Fruit fly (Drosophila melanogaster) whole organism, adult: ENCODE measurements around the gene CG11380.
A peak's percentile ranks its signal among the peaks of the same experiment; 100 is the strongest.

ENCODE experiments used
- CG11617 ChIP-seq: fragments of 200-800 bp; sonication (Bioruptor generic); optimal IDR thresholded peaks from 2 replicates; lab custom pipeline; 2017; ENCODE audit warnings: mild to moderate bottlenecking, missing biosample characterization, missing genetic modification reagents, missing genetic modification characterization
- CG12768 ChIP-seq: fragments of 200-800 bp; sonication (Bioruptor generic); optimal IDR thresholded peaks from 2 replicates; lab custom pipeline; 2017; ENCODE audit warnings: missing biosample characterization, missing genetic modification characterization, mild to moderate bottlenecking, moderate library complexity, missing genetic modification reagents
- CG14711 ChIP-seq: fragments of 200-800 bp; sonication (Bioruptor generic); optimal IDR thresholded peaks from 2 replicates; lab custom pipeline; 2018; ENCODE audit warnings: missing biosample characterization, mild to moderate bottlenecking, missing genetic modification characterization, moderate library complexity
- CG1620 ChIP-seq: fragments of 200-800 bp; sonication (Bioruptor generic); optimal IDR thresholded peaks from 2 replicates; lab custom pipeline; 2016; ENCODE audit warnings: missing biosample characterization, missing genetic modification characterization
- CG33017 ChIP-seq: fragments of 200-800 bp; sonication (Bioruptor generic); optimal IDR thresholded peaks from 2 replicates; lab custom pipeline; 2018; ENCODE audit warnings: missing biosample characterization, mild to moderate bottlenecking, missing genetic modification characterization, moderate library complexity
- CG5204 ChIP-seq: fragments of 200-800 bp; sonication (Bioruptor generic); optimal IDR thresholded peaks from 2 replicates; lab custom pipeline; 2016; ENCODE audit warnings: missing biosample characterization, missing genetic modification characterization
- CG7045 ChIP-seq: fragments of 200-800 bp; sonication (Bioruptor generic); optimal IDR thresholded peaks from 2 replicates; lab custom pipeline; 2017; ENCODE audit warnings: missing biosample characterization, mild to moderate bottlenecking, missing genetic modification characterization
- CG7101 ChIP-seq: fragments of 200-800 bp; sonication (Bioruptor generic); optimal IDR thresholded peaks from 2 replicates; lab custom pipeline; 2018; ENCODE audit warnings: missing biosample characterization, mild to moderate bottlenecking, missing genetic modification characterization, moderate library complexity
- Clk ChIP-seq: fragments of 200-800 bp; sonication (Bioruptor generic); optimal IDR thresholded peaks from 2 replicates; lab custom pipeline; 2017; ENCODE audit warnings: missing biosample characterization, missing genetic modification characterization
- Crg-1 ChIP-seq: fragments of 200-800 bp; sonication (Bioruptor generic); optimal IDR thresholded peaks from 2 replicates; lab custom pipeline; 2016; ENCODE audit warnings: missing biosample characterization, missing genetic modification characterization
- Hr96 ChIP-seq: fragments of 200-800 bp; sonication (Bioruptor generic); optimal IDR thresholded peaks from 2 replicates; lab custom pipeline; 2016; ENCODE audit warnings: missing biosample characterization, missing genetic modification characterization
- Mnt ChIP-seq: fragments of 200-800 bp; sonication (Bioruptor generic); optimal IDR thresholded peaks from 2 replicates; lab custom pipeline; 2016; ENCODE audit warnings: missing biosample characterization, mild to moderate bottlenecking, missing genetic modification characterization
- bab1 ChIP-seq: fragments of 200-800 bp; sonication (Bioruptor generic); optimal IDR thresholded peaks from 3 replicates; lab custom pipeline; 2019; ENCODE audit warnings: missing biosample characterization, mild to moderate bottlenecking, missing genetic modification characterization, moderate library complexity
- cic ChIP-seq: fragments of 200-800 bp; sonication (Bioruptor generic); optimal IDR thresholded peaks from 2 replicates; lab custom pipeline; 2017; ENCODE audit warnings: missing biosample characterization, mild to moderate bottlenecking, missing genetic modification characterization, moderate library complexity
- cnc ChIP-seq, 2 experiments: fragments of >200 bp; optimal IDR thresholded peaks; 2 replicates each; lab custom pipeline; 2017
- kay ChIP-seq: fragments of 200-800 bp; sonication (Bioruptor generic); peaks from one replicate; lab custom pipeline; 2016; ENCODE audit warnings: missing biosample characterization, missing genetic modification characterization, borderline replicate concordance
- ovo ChIP-seq: fragments of 200-800 bp; sonication (Bioruptor generic); optimal IDR thresholded peaks from 2 replicates; lab custom pipeline; 2016; ENCODE audit warnings: missing biosample characterization, missing genetic modification characterization
- pad ChIP-seq: fragments of 200-800 bp; sonication (Bioruptor generic); optimal IDR thresholded peaks from 3 replicates; lab custom pipeline; 2017; ENCODE audit warnings: missing biosample characterization, missing genetic modification characterization, mild to moderate bottlenecking, moderate library complexity, missing genetic modification reagents
- tj ChIP-seq: fragments of 200-800 bp; sonication (Bioruptor generic); optimal IDR thresholded peaks from 3 replicates; lab custom pipeline; 2017; ENCODE audit warnings: missing biosample characterization, mild to moderate bottlenecking, missing genetic modification characterization, moderate library complexity
- toe ChIP-seq: fragments of 200-800 bp; sonication (Bioruptor generic); optimal IDR thresholded peaks from 2 replicates; lab custom pipeline; 2016; ENCODE audit warnings: missing biosample characterization, missing genetic modification characterization

CG11380 gene

DNA sequence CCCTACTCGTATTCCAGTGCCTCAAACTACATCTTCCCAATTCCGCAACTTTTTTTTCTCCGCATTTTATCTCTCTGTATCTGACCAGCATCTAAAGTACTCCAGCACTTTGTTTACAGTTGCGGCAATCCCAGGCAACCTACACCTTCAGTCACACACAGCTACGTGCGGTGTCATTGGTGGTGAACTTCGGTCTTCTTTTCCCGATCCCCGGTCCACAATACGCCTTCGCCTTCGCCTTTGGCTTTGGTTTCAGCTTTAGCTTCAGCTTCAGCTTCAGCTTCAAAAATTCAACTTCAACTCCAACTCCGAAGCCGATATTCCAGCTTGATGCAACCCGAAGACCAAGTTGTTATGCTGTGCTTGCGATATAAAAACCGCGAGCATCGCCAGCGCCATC is at the start of gene CG11380:
TSS of gene CG11380 (plus strand) at position 301 of the 400 bp plus-strand sequence.
- TF ChIP-seq tj (peak; percentile 41), bab1 (GFP tag; lab: Kevin White, UChicago) (no peak), CG14711 (tag; lab: Kevin White, UChicago) (no peak)

DNA sequence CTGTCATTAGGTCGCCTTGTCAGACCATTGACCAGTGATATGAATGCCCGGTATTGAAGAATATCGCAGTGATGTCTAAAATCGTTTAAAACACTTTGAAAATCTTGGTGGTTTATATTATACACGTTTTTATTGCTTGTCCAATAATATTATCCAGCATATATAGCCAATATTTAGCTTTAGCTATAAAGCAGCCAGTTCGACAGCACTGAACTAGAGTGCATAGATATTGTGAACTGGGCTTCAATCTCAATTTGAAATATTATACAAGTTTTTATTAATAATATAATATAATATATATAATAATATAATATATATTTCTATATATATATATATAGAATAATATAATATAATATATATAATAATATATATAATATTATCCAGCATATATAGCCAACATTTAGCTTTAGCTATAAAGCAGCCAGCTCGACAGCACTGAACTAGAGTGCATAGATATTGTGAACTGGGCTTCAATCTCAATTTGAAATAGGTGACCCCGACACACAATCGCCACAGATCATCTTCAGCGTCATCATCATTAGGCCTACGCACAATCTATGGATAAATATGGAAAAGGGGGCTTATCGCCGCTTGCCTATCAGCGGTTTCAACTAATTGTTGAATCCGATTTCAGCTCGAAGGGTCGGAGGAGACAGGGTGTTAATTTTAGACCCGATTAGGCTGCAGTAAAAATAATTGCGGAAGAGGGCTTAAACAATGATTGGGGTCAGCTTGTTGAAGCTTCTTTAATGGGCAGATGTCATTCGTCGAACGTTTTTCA is 48.4 kb upstream of the CG11380 start:
- no peak for TF ChIP-seq pad
- TF ChIP-seq CG7101 (tag; lab: Kevin White, UChicago): no peak
- TF ChIP-seq cnc (optimal IDR thresholded peaks at IDR 0.05; lab: Kevin White, UChicago): no peak
- no peak for TF ChIP-seq CG12768 (GFP tag; lab: Kevin White, UChicago)
- TF ChIP-seq CG14711 (tag; lab: Kevin White, UChicago): no peak
- TF ChIP-seq cic (GFP tag; lab: Kevin White, UChicago): no peak
- TF ChIP-seq Clk: no peak
- TF ChIP-seq kay (GFP tag; lab: Kevin White, UChicago): no peak
- no peak for TF ChIP-seq CG5204 (GFP tag; lab: Kevin White, UChicago)
- TF ChIP-seq toe (GFP tag; lab: Kevin White, UChicago): no peak
- TF ChIP-seq bab1 (GFP tag; lab: Kevin White, UChicago): no peak
- TF ChIP-seq tj: no peak
- TF ChIP-seq Hr96 (GFP tag; lab: Kevin White, UChicago): no peak

DNA sequence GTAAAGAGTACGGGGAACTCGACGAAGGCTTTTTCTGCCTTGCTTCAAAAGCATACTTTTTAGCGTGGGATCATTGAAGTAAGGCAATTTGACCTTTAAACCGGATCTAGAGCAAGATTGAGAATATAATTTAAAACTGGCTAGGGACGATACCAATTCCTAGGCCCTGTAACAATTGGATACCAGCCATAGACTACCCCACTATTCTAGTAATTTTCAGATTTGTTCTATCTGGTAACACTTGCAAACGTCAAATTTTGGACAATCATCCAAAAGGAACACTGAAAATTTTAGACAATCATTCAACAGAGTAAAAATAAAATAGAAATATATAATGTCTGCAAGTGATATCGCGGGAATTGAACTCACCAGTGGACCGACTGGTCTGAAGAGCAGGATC is 45.8 kb upstream of the CG11380 start, which contains the start of gene CG14628:
TSS of gene CG14628 (plus strand) at position 301 of the 400 bp plus-strand sequence.
- TF ChIP-seq cnc (optimal IDR thresholded peaks at IDR 0.05; lab: Kevin White, UChicago) (no peak), CG7101 (tag; lab: Kevin White, UChicago) (no peak), CG1620 (GFP tag; lab: Kevin White, UChicago) (no peak), Mnt (no peak), kay (GFP tag; lab: Kevin White, UChicago) (no peak), Clk (no peak), CG11617 (GFP tag; lab: Kevin White, UChicago) (no peak), CG12768 (GFP tag; lab: Kevin White, UChicago) (no peak), toe (GFP tag; lab: Kevin White, UChicago) (no peak), CG14711 (tag; lab: Kevin White, UChicago) (no peak), ovo (no peak)

DNA sequence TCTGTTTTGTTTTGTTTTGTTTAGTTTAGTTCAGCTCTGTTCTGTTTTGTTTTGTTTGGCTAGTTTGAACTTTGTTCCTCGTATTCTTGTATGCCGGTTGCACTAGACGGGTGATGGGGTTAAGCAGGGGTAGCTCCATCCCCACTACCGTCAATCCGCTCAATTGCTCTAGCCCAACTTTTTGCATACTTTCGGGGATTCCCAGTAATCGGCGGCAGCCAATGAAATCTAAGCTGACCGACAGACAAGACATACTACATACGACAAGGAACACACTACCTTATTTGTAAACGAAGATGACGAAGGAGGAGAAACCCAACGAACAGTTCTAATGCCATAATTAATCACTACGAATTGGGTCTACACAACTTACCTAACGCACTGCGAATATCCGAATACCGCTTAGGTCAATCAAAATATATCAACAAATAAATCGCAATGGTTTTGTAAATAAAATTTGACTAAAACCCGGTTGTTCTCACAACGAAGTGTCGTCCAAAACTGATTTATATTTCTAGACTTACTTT is 29.1 kb upstream of the CG11380 start, which contains the start of gene eIF4E7:
TSS of gene eIF4E7 (minus strand) at position 477 of the 527 bp plus-strand sequence.
- TF ChIP-seq pad: peak; percentile 49
- TF ChIP-seq toe (GFP tag; lab: Kevin White, UChicago): no peak
- TF ChIP-seq Clk: no peak
- TF ChIP-seq CG1620 (GFP tag; lab: Kevin White, UChicago): no peak
- TF ChIP-seq tj: no peak
- no peak for TF ChIP-seq CG12768 (GFP tag; lab: Kevin White, UChicago)

DNA sequence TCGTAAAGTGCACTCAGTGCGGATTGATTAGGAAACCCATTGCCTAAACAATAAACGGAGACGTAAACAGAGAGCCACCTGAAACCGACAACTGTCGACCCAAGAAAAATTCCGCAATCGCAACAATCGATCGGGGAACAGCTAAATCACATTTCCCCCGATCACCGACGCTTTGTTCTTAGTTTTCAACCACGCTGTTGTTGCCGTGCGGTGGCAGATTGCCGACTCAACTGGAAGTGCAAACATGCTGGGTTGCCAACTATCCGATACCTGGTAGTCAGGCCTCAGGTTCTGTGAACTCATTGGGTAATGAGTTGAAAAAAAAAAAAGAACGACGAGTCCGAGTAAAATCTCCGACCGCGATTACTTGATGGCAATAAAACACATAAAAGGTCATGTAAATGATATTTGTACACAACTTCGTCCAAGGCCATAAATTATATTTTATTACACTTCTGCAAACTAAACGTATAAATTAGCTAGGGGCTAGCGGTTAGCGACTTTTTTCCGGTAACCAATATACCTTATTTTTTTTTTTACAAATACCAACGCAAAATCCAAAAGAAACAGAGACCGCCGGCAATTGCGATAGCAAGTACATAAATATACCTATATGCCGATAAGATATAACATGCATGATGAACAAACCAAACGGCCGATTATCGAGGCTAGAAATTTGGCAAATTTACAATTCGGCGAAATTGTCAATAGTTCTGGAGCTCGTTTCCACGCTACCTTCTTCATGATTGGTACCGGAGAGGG is 20.8 kb upstream of the CG11380 start, which contains the start of gene CG11378:
TSS of gene CG11378 (plus strand) at position 712 of the 762 bp plus-strand sequence.
- TF ChIP-seq cnc (optimal IDR thresholded peaks at IDR 0.05; lab: Kevin White, UChicago): no peak
- TF ChIP-seq CG11617 (GFP tag; lab: Kevin White, UChicago): no peak
- peak; percentile 95 for TF ChIP-seq tj
- no peak for TF ChIP-seq Clk
- TF ChIP-seq Mnt: no peak
- peak; percentile 45 for TF ChIP-seq kay (GFP tag; lab: Kevin White, UChicago)
- no peak for TF ChIP-seq CG12768 (GFP tag; lab: Kevin White, UChicago)
- no peak for TF ChIP-seq CG7101 (tag; lab: Kevin White, UChicago)
- TF ChIP-seq toe (GFP tag; lab: Kevin White, UChicago): no peak
- peak; percentile 46 for TF ChIP-seq CG14711 (tag; lab: Kevin White, UChicago)
- no peak for TF ChIP-seq bab1 (GFP tag; lab: Kevin White, UChicago)
- TF ChIP-seq CG5204 (GFP tag; lab: Kevin White, UChicago): no peak
- TF ChIP-seq CG1620 (GFP tag; lab: Kevin White, UChicago): no peak
- TF ChIP-seq CG33017: no peak
- TF ChIP-seq ovo: no peak
- peak; percentile 9 for TF ChIP-seq cic (GFP tag; lab: Kevin White, UChicago)
- TF ChIP-seq pad: peak; percentile 3
- TF ChIP-seq Crg-1 (GFP tag; lab: Kevin White, UChicago): no peak
- no peak for TF ChIP-seq Hr96 (GFP tag; lab: Kevin White, UChicago)
- TF ChIP-seq CG7045 (GFP tag; lab: Kevin White, UChicago): no peak

DNA sequence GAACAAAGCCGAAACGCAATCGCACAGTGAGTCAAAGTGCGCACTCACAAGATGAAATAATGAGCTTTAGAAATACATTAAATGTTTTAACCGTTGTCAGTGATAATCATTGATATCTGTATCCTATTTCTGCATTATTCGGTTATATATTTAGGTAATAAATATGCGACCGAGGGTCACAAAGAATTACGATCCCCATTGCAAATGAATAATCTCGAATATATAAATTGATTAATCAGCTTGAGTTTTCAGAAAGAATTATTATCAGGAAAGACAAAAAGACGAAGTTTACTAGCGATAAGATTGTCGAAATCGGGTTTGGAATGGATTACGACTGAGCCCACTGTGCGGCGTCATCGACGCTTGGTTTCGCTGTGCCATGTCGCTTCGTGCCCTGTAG is 20.1 kb upstream of the CG11380 start:
- peak; percentile 46 for TF ChIP-seq CG12768 (GFP tag; lab: Kevin White, UChicago)
- peak; percentile 45 for TF ChIP-seq tj
- peak; percentile 71 for TF ChIP-seq kay (GFP tag; lab: Kevin White, UChicago)
- peak; percentile 88 for TF ChIP-seq bab1 (GFP tag; lab: Kevin White, UChicago)
- no peak for TF ChIP-seq Crg-1 (GFP tag; lab: Kevin White, UChicago)
- TF ChIP-seq CG11617 (GFP tag; lab: Kevin White, UChicago): peak; percentile 80
- peak; percentile 69 for TF ChIP-seq pad
- peak; percentile 70 for TF ChIP-seq CG1620 (GFP tag; lab: Kevin White, UChicago)
- peak; percentile 52 for TF ChIP-seq CG5204 (GFP tag; lab: Kevin White, UChicago)
- TF ChIP-seq CG7045 (GFP tag; lab: Kevin White, UChicago): peak; percentile 36
- peak; percentile 50 for TF ChIP-seq CG14711 (tag; lab: Kevin White, UChicago)
- TF ChIP-seq Hr96 (GFP tag; lab: Kevin White, UChicago): peak; percentile 72
- TF ChIP-seq cnc (optimal IDR thresholded peaks at IDR 0.05; lab: Kevin White, UChicago): no peak
- peak; percentile 38 for TF ChIP-seq toe (GFP tag; lab: Kevin White, UChicago)
- TF ChIP-seq Clk: no peak
- TF ChIP-seq CG7101 (tag; lab: Kevin White, UChicago): peak; percentile 62
